Fruit fly (Drosophila melanogaster): ENCODE results near the gene CG18641.

dm6 chr2L:2416620-2417019, 1.5 kb upstream of the CG18641 start, which contains the start of gene CG31948:
- TF ChIP-seq CG32006 (GFP tag; optimal IDR thresholded peaks at IDR 0.05) (no peak), Sox14 (GFP tag; optimal IDR thresholded peaks at IDR 0.05) (no peak), Hr39 (GFP tag; optimal IDR thresholded peaks at IDR 0.05) (no peak), Gug (GFP tag; IDR thresholded peaks at IDR 0.05) (no peak), dsx (GFP tag; optimal IDR thresholded peaks at IDR 0.05; ENCODE audit: poor library complexity, severe bottlenecking) (no peak), CG6276 (GFP tag; optimal IDR thresholded peaks at IDR 0.05) (no peak), CG16779 (tag; optimal IDR thresholded peaks at IDR 0.05) (no peak)
